Worm (Caenorhabditis elegans): ENCODE data around the gene hst-3.1.
A peak's percentile ranks its signal among the peaks of the same experiment; 100 is the strongest.

The hst-3.1 gene

ce11 chrII:6122641-6123424 is 46.2 kb downstream of the hst-3.1 start (continued):
- TF ChIP-seq daf-12 (tag; optimal IDR thresholded peaks at IDR 0.05) (no peak), attf-4 (tag; optimal IDR thresholded peaks at IDR 0.05) (no peak), zag-1 (tag; optimal IDR thresholded peaks at IDR 0.05) (no peak), egl-27 (tag; optimal IDR thresholded peaks at IDR 0.05) (no peak), lin-38 (GFP tag; IDR thresholded peaks at IDR 0.05) (peak; percentile 94), hlh-11 (tag; optimal IDR thresholded peaks at IDR 0.05) (peak; percentile 45), mep-1 (tag; optimal IDR thresholded peaks at IDR 0.05) (no peak), ceh-62 (tag; optimal IDR thresholded peaks at IDR 0.05) (no peak), zip-11 (GFP tag; IDR thresholded peaks at IDR 0.05) (no peak), ZK546.5 (tag; optimal IDR thresholded peaks at IDR 0.05) (no peak), mxl-2 (GFP tag; conservative IDR thresholded peaks at IDR 0.05) (no peak), lin-13 (GFP tag; optimal IDR thresholded peaks at IDR 0.05) (no peak), hlh-30 (tag; optimal IDR thresholded peaks at IDR 0.05; ENCODE audit: insufficient read depth) (no peak), mdt-29 (GFP tag; IDR thresholded peaks at IDR 0.05) (no peak), lsy-2 (tag; optimal IDR thresholded peaks at IDR 0.05) (peak in 1 of 2 experiments; percentile 59), ama-1 (optimal IDR thresholded peaks at IDR 0.05) (no peak), pqm-1 (tag; optimal IDR thresholded peaks at IDR 0.05) (peak; percentile 90), ZK337.2 (GFP tag; IDR thresholded peaks at IDR 0.05) (no peak), madf-9 (GFP tag; conservative IDR thresholded peaks at IDR 0.05) (no peak), daf-19 (GFP tag; conservative IDR thresholded peaks at IDR 0.05) (no peak), arid-1 (GFP tag; conservative IDR thresholded peaks at IDR 0.05) (no peak), R02D3.7 (tag; optimal IDR thresholded peaks at IDR 0.05) (no peak), rbr-2 (tag; optimal IDR thresholded peaks at IDR 0.05) (no peak)

- TF ChIP-seq ceh-82 (tag; optimal IDR thresholded peaks at IDR 0.05) (no peak), zfp-3 (GFP tag; conservative IDR thresholded peaks at IDR 0.05) (no peak)
These were observed 48.5 kb downstream of the hst-3.1 start for ce11 chrII:6120548-6120947.

- TF ChIP-seq egl-27 (tag; optimal IDR thresholded peaks at IDR 0.05) (no peak), dpl-1 (GFP tag; optimal IDR thresholded peaks at IDR 0.05) (no peak), zag-1 (tag; optimal IDR thresholded peaks at IDR 0.05) (no peak), gei-8 (GFP tag; optimal IDR thresholded peaks at IDR 0.05) (no peak), D1046.2 (GFP tag; IDR thresholded peaks at IDR 0.05) (no peak)
These were observed 50.9 kb downstream of the hst-3.1 start, which contains the start of gene C29H12.6 for ce11 chrII:6118163-6118562. TSS of gene C29H12.6 (minus strand) at chrII:6118263.

- peak; percentile 88 for TF ChIP-seq aha-1 (tag)
- TF ChIP-seq nhr-76 (tag; optimal IDR thresholded peaks at IDR 0.05), result no peak
These were observed 52.4 kb downstream of the hst-3.1 start for ce11 chrII:6116701-6117100.

Measured in whole organism, L4 larva.